Fruit fly (Drosophila melanogaster) whole organism: Measurements from ENCODE around the gene lectin-37Da.

Source experiments
- CG8478 ChIP-seq: fragments of >200 bp; optimal IDR thresholded peaks from 2 replicates; lab custom pipeline; 2018; ENCODE audit warnings: inconsistent platforms
- Dll ChIP-seq: fragments of >200 bp; optimal IDR thresholded peaks from 2 replicates; lab custom pipeline; 2017
- pan ChIP-seq: fragments of >200 bp; optimal IDR thresholded peaks from 2 replicates; lab custom pipeline; 2017
- psq ChIP-seq: fragments of >200 bp; optimal IDR thresholded peaks from 2 replicates; lab custom pipeline; 2017
- usp ChIP-seq: fragments of >200 bp; optimal IDR thresholded peaks from 2 replicates; lab custom pipeline; 2017; ENCODE audit warnings: missing biosample characterization, missing genetic modification characterization, mixed read lengths

- no peak for TF ChIP-seq Dll (lab: Kevin White, UChicago)
- TF ChIP-seq psq: no peak
- TF ChIP-seq CG8478 (lab: Kevin White, UChicago): no peak
- TF ChIP-seq usp (GFP tag; lab: Kevin White, UChicago): no peak
- no peak for TF ChIP-seq pan (lab: Kevin White, UChicago)
Measured at dm6 chr2L:19388966-19389365, 29.2 kb upstream of the lectin-37Da start.
